Fruit fly (Drosophila melanogaster) whole organism, embryonic: ENCODE results near the gene Nnp-1.

Experiments used
- Aef1 ChIP-seq: fragments of 200-800 bp; sonication (Bioruptor generic); IDR thresholded peaks from 3 replicates; pipeline ENCODE4 v1.3.6; 2022; ENCODE audit warnings: missing biosample characterization, missing genetic modification characterization
- Bdp1 ChIP-seq: fragments of 200-800 bp; sonication (Bioruptor generic); optimal IDR thresholded peaks from 3 replicates; lab custom pipeline; 2016; ENCODE audit warnings: missing biosample characterization, missing genetic modification characterization
- Bgb ChIP-seq: fragments of 200-800 bp; sonication (Bioruptor generic); IDR thresholded peaks from 2 replicates; pipeline ENCODE4 v1.3.6; 2022; ENCODE audit warnings: missing biosample characterization, missing genetic modification characterization; ENCODE audit not compliant: partially characterized antibody
- CG10274 ChIP-seq: fragments of 200-800 bp; sonication (Bioruptor generic); optimal IDR thresholded peaks from 3 replicates; lab custom pipeline; 2017; ENCODE audit warnings: missing biosample characterization, mild to moderate bottlenecking, missing genetic modification characterization
- CG10565 ChIP-seq: fragments of 200-800 bp; sonication (Bioruptor generic); optimal IDR thresholded peaks from 3 replicates; lab custom pipeline; 2016; ENCODE audit warnings: missing biosample characterization, mild to moderate bottlenecking, missing genetic modification characterization
- CG11398 ChIP-seq: fragments of 200-800 bp; sonication (Bioruptor generic); optimal IDR thresholded peaks from 2 replicates; lab custom pipeline; 2016; ENCODE audit warnings: missing biosample characterization, missing genetic modification characterization
- CG12236 ChIP-seq: fragments of 200-800 bp; sonication (Bioruptor generic); optimal IDR thresholded peaks from 2 replicates; lab custom pipeline; 2016; ENCODE audit warnings: missing biosample characterization, missing genetic modification characterization
- CG14441 ChIP-seq: fragments of 200-800 bp; sonication (Bioruptor generic); IDR thresholded peaks from 2 replicates; pipeline ENCODE4 v1.3.6; 2022; ENCODE audit warnings: missing biosample characterization, missing genetic modification characterization
- CG15073 ChIP-seq: fragments of 200-800 bp; sonication (Bioruptor generic); optimal IDR thresholded peaks from 2 replicates; lab custom pipeline; 2016; ENCODE audit warnings: missing biosample characterization, missing genetic modification characterization
- CG17328 ChIP-seq: fragments of 200-800 bp; sonication (Bioruptor generic); IDR thresholded peaks from 2 replicates; pipeline ENCODE4 v1.3.6; 2022; ENCODE audit warnings: missing biosample characterization, missing genetic modification characterization
- CG31365 ChIP-seq: fragments of 200-800 bp; sonication (Bioruptor generic); optimal IDR thresholded peaks from 2 replicates; lab custom pipeline; 2018; ENCODE audit warnings: missing biosample characterization, mild to moderate bottlenecking, missing genetic modification characterization
- CG32772 ChIP-seq: fragments of 200-800 bp; sonication (Bioruptor generic); IDR thresholded peaks from 2 replicates; pipeline ENCODE4 v1.3.6; 2022; ENCODE audit warnings: missing biosample characterization, missing genetic modification characterization
- CG4424 ChIP-seq: fragments of 200-800 bp; sonication (Bioruptor generic); optimal IDR thresholded peaks from 3 replicates; lab custom pipeline; 2016; ENCODE audit warnings: missing biosample characterization, missing genetic modification characterization
- CG4617 ChIP-seq: fragments of 200-800 bp; sonication (Bioruptor generic); optimal IDR thresholded peaks from 3 replicates; lab custom pipeline; 2016; ENCODE audit warnings: missing biosample characterization, missing genetic modification characterization, borderline replicate concordance
- CG6791 ChIP-seq: fragments of 200-800 bp; sonication (Bioruptor generic); IDR thresholded peaks from 3 replicates; pipeline ENCODE4 v1.3.6; 2022; ENCODE audit warnings: missing biosample characterization, missing genetic modification characterization; ENCODE audit not compliant: partially characterized antibody
- CG7357 ChIP-seq: fragments of 200-800 bp; sonication (Bioruptor generic); IDR thresholded peaks from 3 replicates; pipeline ENCODE4 v1.3.6; 2022; ENCODE audit warnings: missing biosample characterization, missing genetic modification characterization
- CG7556 ChIP-seq: fragments of 200-800 bp; sonication (Bioruptor generic); optimal IDR thresholded peaks from 2 replicates; lab custom pipeline; 2017; ENCODE audit warnings: missing biosample characterization, mild to moderate bottlenecking, missing genetic modification characterization
- CG8281 ChIP-seq: fragments of 200-800 bp; sonication (Bioruptor generic); optimal IDR thresholded peaks from 2 replicates; lab custom pipeline; 2018; ENCODE audit warnings: missing biosample characterization, mild to moderate bottlenecking, missing genetic modification characterization, moderate library complexity
- CG8924 ChIP-seq: fragments of 200-800 bp; optimal IDR thresholded peaks from 3 replicates; lab custom pipeline; 2019; ENCODE audit warnings: missing biosample characterization, mild to moderate bottlenecking, missing genetic modification characterization, moderate library complexity
- Dbx ChIP-seq: fragments of 200-800 bp; sonication (Bioruptor generic); IDR thresholded peaks from 3 replicates; pipeline ENCODE4 v1.3.6; 2022; ENCODE audit warnings: missing biosample characterization, missing genetic modification characterization
- Eip74EF ChIP-seq, 2 experiments: fragments of 200-800 bp in 1 of 2; fragments of >200 bp in 1 of 2; sonication (Bioruptor generic) in 1 of 2; optimal IDR thresholded peaks; 2 replicates each; lab custom pipeline; 2017 to 2019; ENCODE audit warnings: missing biosample characterization in 2 of 2, missing genetic modification characterization in 2 of 2, mild to moderate bottlenecking in 1 of 2, moderate library complexity in 1 of 2
- Ets97D ChIP-seq: fragments of 200-800 bp; sonication (Bioruptor generic); optimal IDR thresholded peaks from 3 replicates; lab custom pipeline; 2016; ENCODE audit warnings: missing biosample characterization, missing genetic modification characterization
- Fer2 ChIP-seq: fragments of 200-800 bp; sonication (Bioruptor generic); optimal IDR thresholded peaks from 2 replicates; lab custom pipeline; 2018; ENCODE audit warnings: missing biosample characterization, mild to moderate bottlenecking, missing genetic modification characterization, moderate library complexity
- HHEX ChIP-seq: fragments of 200-800 bp; sonication (Bioruptor generic); optimal IDR thresholded peaks from 3 replicates; lab custom pipeline; 2017; ENCODE audit warnings: missing biosample characterization, mild to moderate bottlenecking, missing genetic modification characterization, missing genetic modification reagents
- HLH4C ChIP-seq: fragments of 200-800 bp; sonication (Bioruptor generic); IDR thresholded peaks from 3 replicates; pipeline ENCODE4 v1.3.6; 2022; ENCODE audit warnings: missing biosample characterization, missing genetic modification characterization; ENCODE audit not compliant: partially characterized antibody
- MTF-1 ChIP-seq: fragments of 200-800 bp; sonication (Bioruptor generic); optimal IDR thresholded peaks from 2 replicates; lab custom pipeline; 2018; ENCODE audit warnings: missing biosample characterization, mild to moderate bottlenecking, missing genetic modification characterization, borderline replicate concordance
- Oaz ChIP-seq: fragments of 200-800 bp; sonication (Bioruptor generic); IDR thresholded peaks from 2 replicates; pipeline ENCODE4 v1.3.6; 2022; ENCODE audit warnings: missing biosample characterization, missing genetic modification characterization
- Optix ChIP-seq: fragments of 200-800 bp; sonication (Bioruptor generic); IDR thresholded peaks from 3 replicates; pipeline ENCODE4 v1.3.6; 2022; ENCODE audit warnings: missing biosample characterization, missing genetic modification characterization
- Rfx ChIP-seq: fragments of 200-800 bp; sonication (Bioruptor generic); IDR thresholded peaks from 2 replicates; pipeline ENCODE4 v1.3.6; 2022; ENCODE audit warnings: missing biosample characterization, missing genetic modification characterization
- Sin3A ChIP-seq: fragments of >200 bp; optimal IDR thresholded peaks from 2 replicates; lab custom pipeline; 2018
- Sox102F ChIP-seq: fragments of 200-800 bp; sonication (Bioruptor generic); optimal IDR thresholded peaks from 2 replicates; lab custom pipeline; 2018; ENCODE audit warnings: missing biosample characterization, mild to moderate bottlenecking, missing genetic modification characterization, moderate library complexity
- Xbp1 ChIP-seq: fragments of 200-800 bp; sonication (Bioruptor generic); optimal IDR thresholded peaks from 3 replicates; lab custom pipeline; 2016; ENCODE audit warnings: missing biosample characterization, mild to moderate bottlenecking, missing genetic modification characterization
- bcd ChIP-seq: fragments of 200-800 bp; sonication (Bioruptor generic); optimal IDR thresholded peaks from 2 replicates; lab custom pipeline; 2017; ENCODE audit warnings: missing biosample characterization, mild to moderate bottlenecking, missing genetic modification characterization
- ci ChIP-seq: fragments of 200-800 bp; sonication (Bioruptor generic); IDR thresholded peaks from 3 replicates; pipeline ENCODE4 v1.3.6; 2022; ENCODE audit warnings: missing biosample characterization, missing genetic modification characterization
- da ChIP-seq: fragments of 200-800 bp; sonication (Bioruptor generic); optimal IDR thresholded peaks from 2 replicates; lab custom pipeline; 2016; ENCODE audit warnings: missing biosample characterization, missing genetic modification characterization
- gcm2 ChIP-seq: fragments of 200-800 bp; sonication (Bioruptor generic); optimal IDR thresholded peaks from 2 replicates; lab custom pipeline; 2016; ENCODE audit warnings: missing biosample characterization, missing genetic modification characterization
- klu ChIP-seq: fragments of 200-800 bp; sonication (Bioruptor generic); IDR thresholded peaks from 2 replicates; pipeline ENCODE4 v1.3.6; 2022; ENCODE audit warnings: missing biosample characterization, missing genetic modification characterization
- pan ChIP-seq, 4 experiments: fragments of >200 bp in 3 of 4; fragments of 200-800 bp in 1 of 4; sonication (Bioruptor generic) in 1 of 4; optimal IDR thresholded peaks in 3 of 4; IDR thresholded peaks in 1 of 4; 2 replicates each; pipeline versions ENCODE4 v1.3.6 to Lab custom; 2017 to 2022; ENCODE audit warnings: missing biosample characterization in 2 of 4, missing genetic modification characterization in 2 of 4, mixed read lengths in 1 of 4
- phol ChIP-seq: fragments of 200-800 bp; sonication (Bioruptor generic); optimal IDR thresholded peaks from 3 replicates; lab custom pipeline; 2018; ENCODE audit warnings: missing biosample characterization, mild to moderate bottlenecking, missing genetic modification characterization, moderate library complexity
- prd ChIP-seq, 3 experiments: fragments of >200 bp in 2 of 3; fragments of 200-800 bp in 1 of 3; sonication (Bioruptor generic) in 1 of 3; optimal IDR thresholded peaks in 2 of 3; IDR thresholded peaks in 1 of 3; 2 replicates in 2 of 3; 3 replicates in 1 of 3; pipeline versions ENCODE4 v1.3.6 to Lab custom; 2017 to 2022; ENCODE audit warnings: missing biosample characterization in 1 of 3, missing genetic modification characterization in 1 of 3
- pzg ChIP-seq: fragments of 200-800 bp; sonication (Bioruptor generic); optimal IDR thresholded peaks from 3 replicates; lab custom pipeline; 2018; ENCODE audit warnings: missing biosample characterization, mild to moderate bottlenecking, missing genetic modification characterization, moderate library complexity
- repo ChIP-seq: fragments of 200-800 bp; sonication (Bioruptor generic); optimal IDR thresholded peaks from 2 replicates; lab custom pipeline; 2016; ENCODE audit warnings: missing biosample characterization, missing genetic modification characterization
- scrt ChIP-seq: fragments of 200-800 bp; sonication (Bioruptor generic); optimal IDR thresholded peaks from 2 replicates; lab custom pipeline; 2018; ENCODE audit warnings: missing biosample characterization, mild to moderate bottlenecking, missing genetic modification characterization, moderate library complexity
- slbo ChIP-seq: fragments of 200-800 bp; sonication (Bioruptor generic); IDR thresholded peaks from 2 replicates; pipeline ENCODE4 v1.3.6; 2022; ENCODE audit warnings: missing biosample characterization, missing genetic modification characterization
- slp2 ChIP-seq: fragments of 200-800 bp; sonication (Bioruptor generic); optimal IDR thresholded peaks from 2 replicates; lab custom pipeline; 2016; ENCODE audit warnings: missing biosample characterization, missing genetic modification characterization
- ssp ChIP-seq: fragments of 200-800 bp; sonication (Bioruptor generic); IDR thresholded peaks from 2 replicates; pipeline ENCODE4 v1.3.6; 2022; ENCODE audit warnings: missing biosample characterization, missing genetic modification characterization
- trem ChIP-seq: fragments of 200-800 bp; optimal IDR thresholded peaks from 3 replicates; lab custom pipeline; 2019; ENCODE audit warnings: missing biosample characterization, mild to moderate bottlenecking, missing genetic modification characterization, moderate library complexity
- trh ChIP-seq: fragments of 200-800 bp; sonication (Bioruptor generic); optimal IDR thresholded peaks from 2 replicates; lab custom pipeline; 2016; ENCODE audit warnings: missing biosample characterization, missing genetic modification characterization

Nnp-1 gene

DNA sequence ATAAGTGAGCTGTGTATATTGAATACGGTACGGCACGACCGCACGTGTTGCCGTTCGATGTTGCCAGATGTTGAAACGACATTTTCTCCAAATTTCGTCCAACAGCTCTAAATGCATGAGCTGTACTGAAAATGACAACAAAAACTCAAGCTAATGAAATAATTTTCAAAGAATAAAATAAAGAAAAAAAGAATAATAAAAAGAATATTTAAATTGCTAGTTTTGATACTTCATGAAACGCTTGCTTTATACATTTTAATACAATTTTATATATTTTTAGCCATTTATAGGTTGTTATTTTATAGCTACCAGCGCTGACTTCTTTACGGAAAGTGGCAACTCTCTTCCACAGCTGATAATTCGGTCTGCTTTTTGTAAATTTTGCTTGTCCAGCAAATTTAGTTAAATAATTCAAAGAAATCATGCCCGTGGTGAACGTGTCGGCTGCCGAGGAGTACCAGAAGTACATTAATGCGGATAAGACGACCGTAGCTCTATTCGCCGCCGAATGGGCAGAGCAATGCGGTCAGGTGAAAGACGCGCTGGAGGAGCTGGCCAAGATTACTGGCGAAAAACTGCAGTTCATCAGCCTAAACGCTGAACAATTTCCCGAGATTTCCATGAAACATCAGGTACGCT lies at the start of gene Nnp-1, which contains the start of gene Grx3 (continued):
- TF ChIP-seq CG14441 (GFP tag; lab: Robert Waterston, UW), result peak; percentile 13; the same call in 1 of the 2 replicates
- no peak for TF ChIP-seq scrt (GFP tag; lab: Kevin White, UChicago)
- peak; percentile 52 for TF ChIP-seq Bdp1 (GFP tag; lab: Kevin White, UChicago)
- TF ChIP-seq CG7556, result no peak
- no peak for TF ChIP-seq CG15073
- no peak for TF ChIP-seq CG11398
- peak; percentile 75 for TF ChIP-seq trem (tag; lab: Kevin White, UChicago)
- 0 out of 3 replicates have a peak, but pooled peaks have one; percentile 12 for TF ChIP-seq ci (GFP tag; lab: Robert Waterston, UW)
- no peak for TF ChIP-seq CG10274 (GFP tag; lab: Kevin White, UChicago)
- TF ChIP-seq CG12236, result no peak
- no peak for TF ChIP-seq prd (optimal IDR thresholded peaks at IDR 0.05; lab: Kevin White, UChicago)
- peak; percentile 58; the same call in 1 of the 3 replicates for TF ChIP-seq prd (GFP tag; IDR thresholded peaks at IDR 0.05; lab: Robert Waterston, UW)
- no peak for TF ChIP-seq Eip74EF (GFP tag; optimal IDR thresholded peaks at IDR 0.05; lab: Kevin White, UChicago)
- peak; percentile 14; the same call in 1 of the 2 replicates for TF ChIP-seq klu
- TF ChIP-seq pzg (GFP tag; lab: Kevin White, UChicago), result peak; percentile 49
- TF ChIP-seq CG6791 (GFP tag; lab: Robert Waterston, UW), result no peak
- peak; percentile 56 for TF ChIP-seq Sin3A (lab: Kevin White, UChicago)
- TF ChIP-seq Fer2, result peak; percentile 54
- 0 out of 2 replicates have a peak, but pooled peaks have one; percentile 7 for TF ChIP-seq Bgb (GFP tag; lab: Robert Waterston, UW)
- no peak for TF ChIP-seq trh (GFP tag; lab: Kevin White, UChicago)
- no peak for TF ChIP-seq HLH4C (GFP tag; lab: Robert Waterston, UW)
- TF ChIP-seq CG8924 (tag; lab: Kevin White, UChicago), result no peak
- TF ChIP-seq slp2 (GFP tag; lab: Kevin White, UChicago), result no peak
- TF ChIP-seq repo (GFP tag; lab: Kevin White, UChicago), result no peak
- no peak for TF ChIP-seq CG10565
- TF ChIP-seq HHEX (GFP tag; lab: Kevin White, UChicago), result no peak
- peak; percentile 85 for TF ChIP-seq phol (tag; lab: Kevin White, UChicago)
- peak; percentile 30; the same call in 2 of the 3 replicates for TF ChIP-seq Aef1 (GFP tag; lab: Robert Waterston, UW)
- TF ChIP-seq Sox102F (GFP tag; lab: Kevin White, UChicago), result no peak
- peak; percentile 62 for TF ChIP-seq CG4617 (GFP tag; lab: Kevin White, UChicago)
- TF ChIP-seq pan (optimal IDR thresholded peaks at IDR 0.05; lab: Kevin White, UChicago), result no peak
- no peak for TF ChIP-seq pan (GFP tag; optimal IDR thresholded peaks at IDR 0.05 in 1 of 2, IDR thresholded peaks at IDR 0.05 in 1 of 2)
- TF ChIP-seq CG7357 (GFP tag; lab: Robert Waterston, UW), result peak; percentile 65
- peak; percentile 86 for TF ChIP-seq ssp (GFP tag; lab: Robert Waterston, UW)
- peak; percentile 31 for TF ChIP-seq CG8281
- TF ChIP-seq Optix, result no peak
- peak; percentile 59 for TF ChIP-seq CG4424 (GFP tag; lab: Kevin White, UChicago)
- TF ChIP-seq MTF-1 (GFP tag; lab: Kevin White, UChicago), result no peak
- TF ChIP-seq Rfx, result peak; percentile 61
- no peak for TF ChIP-seq Oaz (GFP tag; lab: Robert Waterston, UW)
- TF ChIP-seq CG31365 (tag; lab: Kevin White, UChicago), result no peak
- no peak for TF ChIP-seq CG17328 (GFP tag; lab: Robert Waterston, UW)
- no peak for TF ChIP-seq da
- TF ChIP-seq bcd (GFP tag; lab: Kevin White, UChicago), result peak; percentile 45
- peak; percentile 39 for TF ChIP-seq CG32772
- TF ChIP-seq Xbp1, result peak; percentile 53
- TF ChIP-seq slbo (GFP tag; lab: Robert Waterston, UW), result peak; percentile 72
- TF ChIP-seq Ets97D (GFP tag; lab: Kevin White, UChicago), result peak; percentile 18
- no peak for TF ChIP-seq gcm2 (GFP tag; lab: Kevin White, UChicago)
- peak; percentile 16; the same call in 1 of the 3 replicates for TF ChIP-seq Dbx
